Worm (Caenorhabditis elegans) whole organism, L3 larva: ENCODE results near the gene Y43F8B.24.
A peak's percentile ranks its signal among the peaks of the same experiment; 100 is the strongest.

Experiments used
- R02D3.7 ChIP-seq: fragments of 150-350 bp; optimal IDR thresholded peaks from 2 replicates; lab custom pipeline; 2014; ENCODE audit warnings: missing biosample characterization, missing genetic modification characterization
- ZK546.5 ChIP-seq: sonication (generic microtip); optimal IDR thresholded peaks from 2 replicates; lab custom pipeline; 2017; ENCODE audit warnings: missing biosample characterization, missing genetic modification characterization
- aly-2 ChIP-seq: fragments of 150-350 bp; optimal IDR thresholded peaks from 2 replicates; lab custom pipeline; 2014; ENCODE audit warnings: missing biosample characterization, missing genetic modification characterization
- ama-1 ChIP-seq: fragments of 150-350 bp; optimal IDR thresholded peaks from 2 replicates; lab custom pipeline; 2018
- ceh-28 ChIP-seq: fragments of 150-350 bp; optimal IDR thresholded peaks from 2 replicates; lab custom pipeline; 2014; ENCODE audit warnings: missing biosample characterization, missing genetic modification reagents, missing genetic modification characterization
- ceh-82 ChIP-seq: fragments of 150-350 bp; optimal IDR thresholded peaks from 2 replicates; lab custom pipeline; 2014; ENCODE audit warnings: missing biosample characterization, missing genetic modification characterization
- ceh-9 ChIP-seq: sonication (generic microtip); optimal IDR thresholded peaks from 2 replicates; lab custom pipeline; 2018; ENCODE audit warnings: missing biosample characterization, missing genetic modification characterization
- daf-12 ChIP-seq: fragments of 150-350 bp; optimal IDR thresholded peaks from 2 replicates; lab custom pipeline; 2014; ENCODE audit warnings: missing biosample characterization, missing genetic modification reagents, missing genetic modification characterization
- egl-27 ChIP-seq: sonication (generic microtip); optimal IDR thresholded peaks from 4 replicates; lab custom pipeline; 2017; ENCODE audit warnings: missing biosample characterization, missing genetic modification reagents, missing genetic modification characterization
- egl-5 ChIP-seq: fragments of 150-350 bp; optimal IDR thresholded peaks from 2 replicates; lab custom pipeline; 2017; ENCODE audit warnings: missing biosample characterization, missing genetic modification reagents, missing genetic modification characterization, inconsistent platforms
- elt-1 ChIP-seq: fragments of 150-350 bp; optimal IDR thresholded peaks from 2 replicates; lab custom pipeline; 2014; ENCODE audit warnings: missing biosample characterization, missing genetic modification characterization
- elt-2 ChIP-seq: sonication (generic microtip); optimal IDR thresholded peaks from 2 replicates; lab custom pipeline; 2016; ENCODE audit warnings: missing genetic modification reagents, mild to moderate bottlenecking, missing genetic modification characterization, missing compliant biosample characterization
- elt-3 ChIP-seq, 3 experiments: fragments of 150-350 bp in 1 of 3; sonication (generic microtip) in 2 of 3; optimal IDR thresholded peaks; 2 replicates in 2 of 3; 4 replicates in 1 of 3; lab custom pipeline; 2014 to 2017; ENCODE audit warnings: missing biosample characterization in 3 of 3, missing genetic modification characterization in 3 of 3
- eor-1 ChIP-seq, 2 experiments: fragments of 150-350 bp; optimal IDR thresholded peaks; 2 replicates each; lab custom pipeline; 2014 to 2018; ENCODE audit warnings: missing biosample characterization in 2 of 2, missing genetic modification characterization in 2 of 2
- fkh-10 ChIP-seq: sonication (generic microtip); optimal IDR thresholded peaks from 2 replicates; lab custom pipeline; 2017; ENCODE audit warnings: missing biosample characterization, missing genetic modification reagents, missing genetic modification characterization
- fkh-2 ChIP-seq: fragments of 150-350 bp; optimal IDR thresholded peaks from 2 replicates; lab custom pipeline; 2014; ENCODE audit warnings: missing biosample characterization, missing genetic modification reagents, missing genetic modification characterization
- fos-1 ChIP-seq: fragments of 150-350 bp; optimal IDR thresholded peaks from 2 replicates; lab custom pipeline; 2014; ENCODE audit warnings: missing biosample characterization, missing genetic modification characterization
- hmg-11 ChIP-seq: sonication (generic microtip); optimal IDR thresholded peaks from 2 replicates; lab custom pipeline; 2016; ENCODE audit warnings: missing genetic modification characterization, missing compliant biosample characterization
- lin-39 ChIP-seq: fragments of 150-350 bp; optimal IDR thresholded peaks from 2 replicates; lab custom pipeline; 2018; ENCODE audit warnings: missing biosample characterization, missing genetic modification reagents, missing genetic modification characterization
- lsy-12 ChIP-seq: sonication (generic microtip); optimal IDR thresholded peaks from 2 replicates; lab custom pipeline; 2016; ENCODE audit warnings: mild to moderate bottlenecking, missing genetic modification characterization, missing compliant biosample characterization
- mdl-1 ChIP-seq: fragments of 150-350 bp; optimal IDR thresholded peaks from 2 replicates; lab custom pipeline; 2014; ENCODE audit warnings: missing biosample characterization, missing genetic modification characterization
- mml-1 ChIP-seq: fragments of 150-350 bp; sonication (generic microtip); optimal IDR thresholded peaks from 3 replicates; lab custom pipeline; 2014; ENCODE audit warnings: missing biosample characterization, missing genetic modification characterization
- nhr-12 ChIP-seq: fragments of 150-350 bp; optimal IDR thresholded peaks from 2 replicates; lab custom pipeline; 2014; ENCODE audit warnings: missing biosample characterization, missing genetic modification characterization
- nhr-23 ChIP-seq: fragments of 150-350 bp; optimal IDR thresholded peaks from 2 replicates; lab custom pipeline; 2014; ENCODE audit warnings: missing biosample characterization, missing genetic modification reagents, missing genetic modification characterization
- nhr-25 ChIP-seq: sonication (generic microtip); optimal IDR thresholded peaks from 2 replicates; lab custom pipeline; 2017; ENCODE audit warnings: missing biosample characterization, missing genetic modification characterization
- nhr-28 ChIP-seq: fragments of 150-350 bp; optimal IDR thresholded peaks from 2 replicates; lab custom pipeline; 2014; ENCODE audit warnings: missing biosample characterization, missing genetic modification characterization
- nhr-43 ChIP-seq: sonication (generic microtip); optimal IDR thresholded peaks from 2 replicates; lab custom pipeline; 2016; ENCODE audit warnings: mild to moderate bottlenecking, missing genetic modification characterization, missing compliant biosample characterization; ENCODE audit not compliant: poor library complexity, severe bottlenecking
- nhr-76 ChIP-seq: fragments of 150-350 bp; sonication (generic microtip); optimal IDR thresholded peaks from 5 replicates; lab custom pipeline; 2014; ENCODE audit warnings: missing biosample characterization, missing genetic modification characterization
- nhr-77 ChIP-seq: fragments of 150-350 bp; optimal IDR thresholded peaks from 2 replicates; lab custom pipeline; 2014; ENCODE audit warnings: missing biosample characterization, missing genetic modification characterization
- skn-1 ChIP-seq: fragments of 150-350 bp; optimal IDR thresholded peaks from 2 replicates; lab custom pipeline; 2014; ENCODE audit warnings: missing biosample characterization, missing genetic modification characterization
- snpc-4 ChIP-seq: fragments of 150-350 bp; optimal IDR thresholded peaks from 2 replicates; lab custom pipeline; 2014; ENCODE audit warnings: missing biosample characterization, missing genetic modification characterization
- unc-39 ChIP-seq: sonication (generic microtip); optimal IDR thresholded peaks from 4 replicates; lab custom pipeline; 2017; ENCODE audit warnings: missing biosample characterization, missing genetic modification characterization
- unc-62 ChIP-seq: fragments of 150-350 bp; sonication (generic microtip); optimal IDR thresholded peaks from 4 replicates; lab custom pipeline; 2014; ENCODE audit warnings: missing biosample characterization, missing genetic modification reagents, missing genetic modification characterization
- zag-1 ChIP-seq: fragments of 150-350 bp; optimal IDR thresholded peaks from 2 replicates; lab custom pipeline; 2014; ENCODE audit warnings: missing biosample characterization, missing genetic modification characterization
- ztf-11 ChIP-seq: fragments of 150-350 bp; optimal IDR thresholded peaks from 2 replicates; lab custom pipeline; 2014; ENCODE audit warnings: missing biosample characterization, missing genetic modification characterization

The Y43F8B.24 gene

DNA sequence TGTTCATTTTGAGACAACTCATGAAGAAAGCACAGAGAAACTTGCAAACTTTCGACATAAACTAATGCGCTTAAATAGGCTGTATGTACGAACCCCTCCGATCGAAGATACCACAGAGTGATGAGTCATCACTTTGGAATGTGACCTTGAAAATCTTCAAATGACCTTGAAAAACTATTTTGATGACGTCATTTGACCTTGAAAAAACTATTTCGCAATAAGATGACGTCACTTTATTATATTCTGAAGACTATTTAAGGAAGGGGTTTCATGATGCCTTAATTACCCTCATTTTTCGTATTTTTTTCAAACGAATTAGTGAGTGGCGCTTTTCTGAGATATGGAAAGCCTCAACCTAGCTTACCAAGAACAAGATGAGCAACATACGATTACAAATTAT is 36.1 kb upstream of the Y43F8B.24 start, which contains the start of gene C25F9.2:
Gene C25F9.2, plus strand, starts transcription at position 341 of the 400 bp plus-strand sequence.
- peak; percentile 57 for TF ChIP-seq nhr-25
- no peak for TF ChIP-seq skn-1
- TF ChIP-seq, all 47 proteins: peak for 1

DNA sequence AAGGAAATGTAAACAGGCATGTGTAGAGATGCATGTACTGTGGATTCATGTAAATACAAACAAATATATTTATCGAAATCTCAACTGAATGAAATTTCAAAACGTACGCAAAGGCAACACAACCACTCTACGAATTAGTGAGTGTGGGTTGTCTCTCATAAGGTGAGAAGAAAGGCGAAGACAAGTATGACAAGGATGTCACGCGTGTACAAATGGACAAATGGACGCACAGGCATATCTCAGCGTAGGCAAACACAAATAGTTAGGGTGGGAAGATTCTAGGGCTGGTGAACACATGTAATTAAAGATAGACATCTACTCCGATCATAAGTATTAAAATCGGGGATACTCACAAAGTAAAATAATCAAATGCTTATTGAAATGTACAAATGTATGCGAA is 29.1 kb upstream of the Y43F8B.24 start:
- TF ChIP-seq lsy-12 (no peak), nhr-43 (tag; lab: Kevin White, UChicago) (peak; percentile 27), nhr-25 (peak; percentile 29), elt-1 (tag; lab: Kevin White, UChicago) (peak; percentile 86)

DNA sequence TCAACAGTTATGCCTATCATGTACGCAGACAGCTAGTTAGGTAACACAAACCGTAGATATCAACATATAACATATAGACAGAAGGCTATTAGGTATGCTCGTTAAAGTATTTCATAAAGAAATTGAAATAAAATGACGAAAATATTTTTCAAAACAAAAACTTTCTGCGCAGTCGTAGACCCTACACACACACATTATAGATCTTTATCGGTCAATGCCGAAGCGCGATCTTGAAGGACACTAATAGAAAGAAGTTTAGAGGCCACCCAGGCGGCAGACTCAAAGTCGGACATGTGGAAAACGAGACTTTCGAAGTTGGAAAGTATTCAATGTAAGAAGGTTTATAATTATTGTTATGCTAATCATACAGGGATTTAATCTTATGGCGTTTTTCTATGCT is 28.3 kb upstream of the Y43F8B.24 start:
- TF ChIP-seq mml-1 (tag; lab: Kevin White, UChicago) = no peak
- no peak for TF ChIP-seq mdl-1 (tag; lab: Kevin White, UChicago)
- TF ChIP-seq fkh-10 = no peak
- TF ChIP-seq egl-5 (tag; lab: Kevin White, UChicago) = no peak
- no peak for TF ChIP-seq nhr-76 (tag; lab: Kevin White, UChicago)
- TF ChIP-seq elt-1 (tag; lab: Kevin White, UChicago) = peak; percentile 95
- no peak for TF ChIP-seq eor-1 (tag; optimal IDR thresholded peaks at IDR 0.05; lab: Kevin White, UChicago)
- TF ChIP-seq nhr-25 = peak; percentile 32

DNA sequence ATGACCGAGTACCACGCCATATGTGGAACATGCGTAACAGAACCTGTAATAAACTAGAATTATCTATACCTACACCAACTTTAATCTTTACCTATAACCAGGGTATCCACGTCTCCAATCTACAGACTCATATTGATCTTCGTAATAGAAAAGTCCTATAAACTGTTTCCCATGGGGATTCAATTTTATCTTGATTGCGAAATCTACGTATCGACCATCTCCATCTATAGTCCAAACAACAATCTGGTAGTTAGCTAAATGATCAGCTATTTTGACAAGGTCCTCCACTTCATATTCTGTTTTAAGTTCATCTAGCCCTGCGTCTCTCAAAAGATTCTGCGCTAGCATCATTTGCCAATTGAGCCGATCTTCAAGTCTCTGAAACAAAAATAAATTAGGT is 27.6 kb upstream of the Y43F8B.24 start:
- no peak for TF ChIP-seq fos-1 (tag; lab: Kevin White, UChicago)
- TF ChIP-seq elt-3 (tag; optimal IDR thresholded peaks at IDR 0.05; lab: Kevin White, UChicago) = no peak
- TF ChIP-seq nhr-23 = peak; percentile 28
- TF ChIP-seq ceh-28 (tag; lab: Kevin White, UChicago) = no peak
- TF ChIP-seq elt-1 (tag; lab: Kevin White, UChicago) = peak; percentile 99
- peak; percentile 53 for TF ChIP-seq nhr-25
- TF ChIP-seq aly-2 = no peak
- TF ChIP-seq fkh-10 = no peak
- TF ChIP-seq ceh-82 (tag; lab: Kevin White, UChicago) = no peak
- peak; percentile 21 for TF ChIP-seq nhr-43 (tag; lab: Kevin White, UChicago)
- no peak for TF ChIP-seq egl-27 (tag; lab: Kevin White, UChicago)
- no peak for TF ChIP-seq unc-62

DNA sequence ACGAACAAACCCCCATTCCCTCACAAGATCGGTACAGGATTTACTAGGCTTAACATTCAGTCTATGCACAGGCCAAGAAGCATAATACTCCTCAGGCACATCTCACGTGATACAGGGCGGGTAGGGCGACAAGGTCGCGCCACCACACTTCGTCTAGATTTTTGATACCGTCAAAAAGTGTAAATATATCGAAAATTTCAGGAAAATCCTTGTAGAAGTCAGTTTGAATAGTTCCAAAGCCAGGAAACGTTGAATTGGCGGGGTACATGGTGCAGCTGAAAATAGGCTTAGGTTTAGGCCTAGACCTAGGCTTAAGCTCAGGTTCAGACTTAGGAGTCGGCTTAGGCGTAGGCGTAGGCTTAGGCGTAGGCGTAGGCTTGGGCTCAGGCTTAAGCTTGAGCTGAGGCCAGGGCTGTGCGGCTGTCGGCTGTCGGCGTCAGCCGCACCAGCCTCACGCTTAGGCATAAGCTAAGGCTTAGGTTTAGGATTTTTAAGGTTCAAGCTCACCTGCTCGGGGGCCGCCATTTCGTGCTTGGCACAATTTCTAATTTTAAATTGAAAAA is 26.8 kb upstream of the Y43F8B.24 start:
- TF ChIP-seq daf-12 (no peak), snpc-4 (tag; lab: Kevin White, UChicago) (no peak), elt-2 (no peak), ama-1 (lab: Kevin White, UChicago) (no peak), nhr-25 (no peak), mdl-1 (tag; lab: Kevin White, UChicago) (no peak), nhr-77 (tag; lab: Kevin White, UChicago) (no peak), ztf-11 (no peak), R02D3.7 (tag; lab: Kevin White, UChicago) (no peak), skn-1 (no peak), ZK546.5 (tag; lab: Kevin White, UChicago) (no peak), egl-5 (tag; lab: Kevin White, UChicago) (no peak), zag-1 (tag; lab: Kevin White, UChicago) (no peak), unc-39 (tag; lab: Kevin White, UChicago) (no peak), ceh-9 (tag; lab: Kevin White, UChicago) (no peak)

DNA sequence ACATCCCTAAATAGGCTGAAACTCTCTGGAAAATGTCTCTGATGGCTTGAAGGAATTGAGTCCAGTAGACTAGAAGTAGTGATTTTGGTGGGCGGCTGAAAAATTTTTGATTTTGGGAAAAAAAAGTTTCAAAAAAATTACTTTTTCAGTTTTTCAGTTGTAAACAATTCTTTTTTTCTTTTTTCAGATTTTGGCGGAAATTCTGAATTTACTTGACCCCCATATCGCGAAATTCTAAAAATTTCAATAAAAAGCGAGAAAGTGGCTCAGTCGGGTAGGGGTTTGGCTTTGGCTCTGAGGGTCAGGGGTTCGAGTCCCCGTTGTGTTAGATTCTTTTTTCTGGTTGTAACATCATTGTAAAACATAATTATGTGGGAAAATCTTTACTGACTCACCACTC is 26.2 kb upstream of the Y43F8B.24 start, which contains the start of gene srw-85:
Gene srw-85, minus strand, starts transcription at position 101 of the 400 bp plus-strand sequence.
- no peak for TF ChIP-seq nhr-77 (tag; lab: Kevin White, UChicago)
- TF ChIP-seq hmg-11 (tag; lab: Kevin White, UChicago) = no peak
- TF ChIP-seq lin-39 (tag; lab: Kevin White, UChicago) = no peak
- no peak for TF ChIP-seq nhr-43 (tag; lab: Kevin White, UChicago)
- no peak for TF ChIP-seq nhr-12 (tag; lab: Kevin White, UChicago)
- TF ChIP-seq fkh-10 = no peak
- no peak for TF ChIP-seq mdl-1 (tag; lab: Kevin White, UChicago)
- TF ChIP-seq egl-27 (tag; lab: Kevin White, UChicago) = no peak
- TF ChIP-seq elt-1 (tag; lab: Kevin White, UChicago) = no peak
- no peak for TF ChIP-seq fkh-2
- no peak for TF ChIP-seq ZK546.5 (tag; lab: Kevin White, UChicago)
- TF ChIP-seq nhr-28 (tag; lab: Kevin White, UChicago) = no peak
- no peak for TF ChIP-seq R02D3.7 (tag; lab: Kevin White, UChicago)
